Worm (Caenorhabditis elegans): ENCODE data around the gene hsd-3.

hsd-3 gene

ce11 chrX:5028593-5028955 lies 19.5 kb downstream of the hsd-3 start:
- TF ChIP-seq mel-28 (tag; optimal IDR thresholded peaks at IDR 0.05; ENCODE audit: borderline replicate concordance) (no peak), sdz-38 (tag; optimal IDR thresholded peaks at IDR 0.05) (no peak), C17E4.6 (GFP tag; IDR thresholded peaks at IDR 0.05) (no peak), zfh-2 (GFP tag; conservative IDR thresholded peaks at IDR 0.05) (no peak), lin-40 (tag; optimal IDR thresholded peaks at IDR 0.05) (no peak), lir-1 (GFP tag; conservative IDR thresholded peaks at IDR 0.05) (no peak), F22D6.2 (tag; optimal IDR thresholded peaks at IDR 0.05) (no peak), zim-3 (tag; optimal IDR thresholded peaks at IDR 0.05) (no peak), Y53G8AR.9 (GFP tag; conservative IDR thresholded peaks at IDR 0.05) (no peak), hlh-12 (tag; optimal IDR thresholded peaks at IDR 0.05) (no peak), akir-1 (GFP tag; optimal IDR thresholded peaks at IDR 0.05) (no peak), pbrm-1 (GFP tag; IDR thresholded peaks at IDR 0.05) (no peak), rpc-1 (optimal IDR thresholded peaks at IDR 0.05) (no peak), rpc-1 (tag; optimal IDR thresholded peaks at IDR 0.05) (no peak), B0261.1 (tag; optimal IDR thresholded peaks at IDR 0.05) (no peak)

- no peak for TF ChIP-seq aptf-3 (GFP tag; IDR thresholded peaks at IDR 0.05)
- no peak for TF ChIP-seq Y79H2A.3 (GFP tag; conservative IDR thresholded peaks at IDR 0.05)
- no peak for TF ChIP-seq nhr-27 (tag; optimal IDR thresholded peaks at IDR 0.05)
- no peak for TF ChIP-seq gei-17 (GFP tag; optimal IDR thresholded peaks at IDR 0.05)
- TF ChIP-seq madf-6 (GFP tag; IDR thresholded peaks at IDR 0.05), result no peak
- no peak for TF ChIP-seq egrh-3 (GFP tag; IDR thresholded peaks at IDR 0.05)
- TF ChIP-seq lag-1 (GFP tag; IDR thresholded peaks at IDR 0.05), result no peak
- no peak for TF ChIP-seq mcd-1 (GFP tag; IDR thresholded peaks at IDR 0.05)
- TF ChIP-seq lsy-27 (tag; optimal IDR thresholded peaks at IDR 0.05; ENCODE audit: borderline replicate concordance, insufficient read depth), result no peak
- TF ChIP-seq snpc-1.3 (tag; optimal IDR thresholded peaks at IDR 0.05; ENCODE audit: insufficient read depth), result no peak
- no peak for TF ChIP-seq B0035.1 (tag; optimal IDR thresholded peaks at IDR 0.05)
- no peak for TF ChIP-seq ceh-100 (GFP tag; IDR thresholded peaks at IDR 0.05)
- no peak for TF ChIP-seq F57A8.1 (GFP tag; optimal IDR thresholded peaks at IDR 0.05)
- no peak for TF ChIP-seq rcor-1 (GFP tag; IDR thresholded peaks at IDR 0.05)
- TF ChIP-seq let-607 (tag; optimal IDR thresholded peaks at IDR 0.05), result no peak
- no peak for TF ChIP-seq C17E4.6 (GFP tag; IDR thresholded peaks at IDR 0.05)
- TF ChIP-seq Y95B8A.8 (GFP tag; IDR thresholded peaks at IDR 0.05), result no peak
Measured at ce11 chrX:5031742-5032141, 22.6 kb downstream of the hsd-3 start.

- TF ChIP-seq egl-18 (GFP tag; IDR thresholded peaks at IDR 0.05) (no peak), lag-1 (GFP tag; IDR thresholded peaks at IDR 0.05) (no peak), die-1 (tag; optimal IDR thresholded peaks at IDR 0.05) (no peak), efl-1 (GFP tag; optimal IDR thresholded peaks at IDR 0.05) (no peak), hrde-1 (tag; optimal IDR thresholded peaks at IDR 0.05; ENCODE audit: borderline replicate concordance) (no peak), egl-44 (GFP tag; IDR thresholded peaks at IDR 0.05) (no peak), snpc-3.4 (tag; optimal IDR thresholded peaks at IDR 0.05) (no peak), F55B11.4 (tag; optimal IDR thresholded peaks at IDR 0.05; ENCODE audit: borderline replicate concordance, insufficient read depth) (no peak), cebp-2 (GFP tag; IDR thresholded peaks at IDR 0.05) (no peak), attf-3 (GFP tag; conservative IDR thresholded peaks at IDR 0.05) (no peak), egrh-3 (GFP tag; IDR thresholded peaks at IDR 0.05) (no peak), tbx-9 (tag; optimal IDR thresholded peaks at IDR 0.05; ENCODE audit: borderline replicate concordance) (no peak), let-526 (GFP tag; IDR thresholded peaks at IDR 0.05) (no peak), Y67H2A.10 (GFP tag; conservative IDR thresholded peaks at IDR 0.05) (no peak)
Measured at ce11 chrX:5033868-5034267, 24.8 kb downstream of the hsd-3 start, which contains the start of gene ZC449.4. ZC449.4 (minus strand) TSS chrX:5033968.
